Fruit fly (Drosophila melanogaster) whole organism, embryonic: ENCODE results near the gene CG2059.

Source experiments
- Asciz ChIP-seq: fragments of 200-800 bp; sonication (Bioruptor generic); optimal IDR thresholded peaks from 2 replicates; lab custom pipeline; 2017; ENCODE audit warnings: missing biosample characterization, mild to moderate bottlenecking, missing genetic modification characterization, missing genetic modification reagents
- CG11504 ChIP-seq: fragments of 200-800 bp; sonication (Bioruptor generic); optimal IDR thresholded peaks from 3 replicates; lab custom pipeline; 2019; ENCODE audit warnings: missing biosample characterization, mild to moderate bottlenecking, missing genetic modification characterization, moderate library complexity
- CG11695 ChIP-seq: fragments of 200-800 bp; sonication (Bioruptor generic); IDR thresholded peaks from 3 replicates; pipeline ENCODE4 v1.3.6; 2022; ENCODE audit warnings: missing biosample characterization, missing genetic modification characterization
- CG12769 ChIP-seq: fragments of 200-800 bp; sonication (Bioruptor generic); optimal IDR thresholded peaks from 2 replicates; lab custom pipeline; 2019; ENCODE audit warnings: missing biosample characterization, mild to moderate bottlenecking, missing genetic modification characterization, moderate library complexity
- CG13296 ChIP-seq: fragments of 200-800 bp; sonication (Bioruptor generic); optimal IDR thresholded peaks from 3 replicates; lab custom pipeline; 2018; ENCODE audit warnings: missing biosample characterization, mild to moderate bottlenecking, missing genetic modification characterization
- CG13624 ChIP-seq: fragments of 200-800 bp; sonication (Bioruptor generic); optimal IDR thresholded peaks from 2 replicates; lab custom pipeline; 2016; ENCODE audit warnings: missing biosample characterization, missing genetic modification characterization
- CG13775 ChIP-seq: fragments of 200-800 bp; sonication (Bioruptor generic); optimal IDR thresholded peaks from 3 replicates; lab custom pipeline; 2017; ENCODE audit warnings: missing biosample characterization, mild to moderate bottlenecking, missing genetic modification characterization
- CG14050 ChIP-seq: fragments of 200-800 bp; sonication (Bioruptor generic); IDR thresholded peaks from 3 replicates; pipeline ENCODE4 v1.3.6; 2022; ENCODE audit warnings: missing biosample characterization, missing genetic modification characterization
- CG14441 ChIP-seq: fragments of 200-800 bp; sonication (Bioruptor generic); IDR thresholded peaks from 2 replicates; pipeline ENCODE4 v1.3.6; 2022; ENCODE audit warnings: missing biosample characterization, missing genetic modification characterization
- CG14965 ChIP-seq: fragments of 200-800 bp; sonication (Bioruptor generic); optimal IDR thresholded peaks from 2 replicates; lab custom pipeline; 2016; ENCODE audit warnings: missing biosample characterization, missing genetic modification characterization, borderline replicate concordance
- CG1647 ChIP-seq: fragments of 200-800 bp; sonication (Bioruptor generic); optimal IDR thresholded peaks from 3 replicates; lab custom pipeline; 2016; ENCODE audit warnings: missing biosample characterization, missing genetic modification characterization
- CG16813 ChIP-seq: fragments of 200-800 bp; sonication (Bioruptor generic); IDR thresholded peaks from 3 replicates; pipeline ENCODE4 v1.3.6; 2022; ENCODE audit warnings: missing biosample characterization, missing genetic modification characterization; ENCODE audit not compliant: partially characterized antibody
- CG17912 ChIP-seq: fragments of 200-800 bp; sonication (Bioruptor generic); optimal IDR thresholded peaks from 2 replicates; lab custom pipeline; 2018; ENCODE audit warnings: missing biosample characterization, mild to moderate bottlenecking, missing genetic modification characterization
- CG18262 ChIP-seq: fragments of 200-800 bp; optimal IDR thresholded peaks from 3 replicates; lab custom pipeline; 2019; ENCODE audit warnings: missing biosample characterization, mild to moderate bottlenecking, missing genetic modification characterization, moderate library complexity
- CG2712 ChIP-seq: fragments of 200-800 bp; optimal IDR thresholded peaks from 3 replicates; lab custom pipeline; 2019; ENCODE audit warnings: missing biosample characterization, mild to moderate bottlenecking, missing genetic modification characterization, moderate library complexity
- CG32532 ChIP-seq: fragments of 200-800 bp; sonication (Bioruptor generic); IDR thresholded peaks from 2 replicates; pipeline ENCODE4 v1.3.6; 2022; ENCODE audit warnings: missing biosample characterization, missing genetic modification characterization
- CG3995 ChIP-seq: fragments of 200-800 bp; sonication (Bioruptor generic); optimal IDR thresholded peaks from 3 replicates; lab custom pipeline; 2016; ENCODE audit warnings: missing biosample characterization, missing genetic modification characterization
- CG4707 ChIP-seq: fragments of 200-800 bp; sonication (Bioruptor generic); optimal IDR thresholded peaks from 2 replicates; lab custom pipeline; 2018; ENCODE audit warnings: missing biosample characterization, mild to moderate bottlenecking, missing genetic modification characterization, moderate library complexity
- CG5180 ChIP-seq: fragments of 200-800 bp; sonication (Bioruptor generic); optimal IDR thresholded peaks from 3 replicates; lab custom pipeline; 2017; ENCODE audit warnings: missing biosample characterization, missing genetic modification characterization, mild to moderate bottlenecking, moderate library complexity, missing genetic modification reagents
- CG6254 ChIP-seq: fragments of 200-800 bp; sonication (Bioruptor generic); optimal IDR thresholded peaks from 3 replicates; lab custom pipeline; 2017; ENCODE audit warnings: mild to moderate bottlenecking, missing biosample characterization, missing genetic modification reagents, missing genetic modification characterization
- CG7987 ChIP-seq: fragments of 200-800 bp; sonication (Bioruptor generic); optimal IDR thresholded peaks from 2 replicates; lab custom pipeline; 2018; ENCODE audit warnings: missing biosample characterization, mild to moderate bottlenecking, missing genetic modification characterization, moderate library complexity
- CG8089 ChIP-seq: fragments of 200-800 bp; sonication (Bioruptor generic); optimal IDR thresholded peaks from 3 replicates; lab custom pipeline; 2016; ENCODE audit warnings: missing biosample characterization, missing genetic modification characterization
- CG9215 ChIP-seq: fragments of 200-800 bp; sonication (Bioruptor generic); IDR thresholded peaks from 2 replicates; pipeline ENCODE4 v1.3.6; 2022; ENCODE audit warnings: missing biosample characterization, missing genetic modification characterization
- CG9437 ChIP-seq: fragments of 200-800 bp; sonication (Bioruptor generic); optimal IDR thresholded peaks from 2 replicates; lab custom pipeline; 2018; ENCODE audit warnings: missing biosample characterization, mild to moderate bottlenecking, missing genetic modification characterization
- CG9817 ChIP-seq: fragments of 200-800 bp; sonication (Bioruptor generic); optimal IDR thresholded peaks from 2 replicates; lab custom pipeline; 2018; ENCODE audit warnings: missing biosample characterization, mild to moderate bottlenecking, missing genetic modification characterization, moderate library complexity
- E2f1 ChIP-seq: fragments of 200-800 bp; sonication (Bioruptor generic); IDR thresholded peaks from 2 replicates; pipeline ENCODE4 v1.3.6; 2022; ENCODE audit warnings: missing biosample characterization, missing genetic modification characterization
- Hmx ChIP-seq: fragments of 200-800 bp; sonication (Bioruptor generic); optimal IDR thresholded peaks from 2 replicates; lab custom pipeline; 2016; ENCODE audit warnings: missing biosample characterization, missing genetic modification characterization
- Hr51 ChIP-seq, 2 experiments: fragments of 200-800 bp; sonication (Bioruptor generic); optimal IDR thresholded peaks; 2 replicates in 1 of 2; 3 replicates in 1 of 2; lab custom pipeline; 2016 to 2018; ENCODE audit warnings: missing biosample characterization in 2 of 2, missing genetic modification characterization in 2 of 2, mild to moderate bottlenecking in 1 of 2, moderate library complexity in 1 of 2
- Med ChIP-seq: fragments of 200-800 bp; sonication (Bioruptor generic); peaks from one replicate; lab custom pipeline; 2016; ENCODE audit warnings: missing biosample characterization, missing genetic modification characterization, mild to moderate bottlenecking, inconsistent platforms, moderate library complexity
- Rfx ChIP-seq: fragments of 200-800 bp; sonication (Bioruptor generic); IDR thresholded peaks from 2 replicates; pipeline ENCODE4 v1.3.6; 2022; ENCODE audit warnings: missing biosample characterization, missing genetic modification characterization
- Sin3A ChIP-seq: fragments of >200 bp; optimal IDR thresholded peaks from 2 replicates; lab custom pipeline; 2018
- Ssrp ChIP-seq: fragments of 200-800 bp; sonication (Bioruptor generic); optimal IDR thresholded peaks from 2 replicates; lab custom pipeline; 2018; ENCODE audit warnings: missing biosample characterization, mild to moderate bottlenecking, missing genetic modification characterization, moderate library complexity
- YL-1 ChIP-seq: fragments of 200-800 bp; sonication (Bioruptor generic); optimal IDR thresholded peaks from 3 replicates; lab custom pipeline; 2017; ENCODE audit warnings: missing biosample characterization, mild to moderate bottlenecking, missing genetic modification characterization
- bigmax ChIP-seq: fragments of 200-800 bp; sonication (Bioruptor generic); optimal IDR thresholded peaks from 2 replicates; lab custom pipeline; 2018; ENCODE audit warnings: missing biosample characterization, mild to moderate bottlenecking, missing genetic modification characterization
- crc ChIP-seq: fragments of 200-800 bp; sonication (Bioruptor generic); optimal IDR thresholded peaks from 2 replicates; lab custom pipeline; 2016; ENCODE audit warnings: missing biosample characterization, missing genetic modification characterization
- crp ChIP-seq, 2 experiments: fragments of 200-800 bp; sonication (Bioruptor generic); optimal IDR thresholded peaks; 2 replicates in 1 of 2; 3 replicates in 1 of 2; lab custom pipeline; 2017; ENCODE audit warnings: missing biosample characterization in 2 of 2, missing genetic modification characterization in 2 of 2, mild to moderate bottlenecking in 1 of 2, moderate library complexity in 1 of 2
- emc ChIP-seq: fragments of 200-800 bp; sonication (Bioruptor generic); optimal IDR thresholded peaks from 2 replicates; lab custom pipeline; 2016; ENCODE audit warnings: missing biosample characterization, missing genetic modification characterization
- grn ChIP-seq: fragments of 200-800 bp; sonication (Bioruptor generic); optimal IDR thresholded peaks from 3 replicates; lab custom pipeline; 2017; ENCODE audit warnings: missing biosample characterization, missing genetic modification characterization
- h ChIP-seq: fragments of >200 bp; optimal IDR thresholded peaks from 2 replicates; lab custom pipeline; 2017
- nau ChIP-seq: fragments of 200-800 bp; sonication (Bioruptor generic); optimal IDR thresholded peaks from 3 replicates; lab custom pipeline; 2017; ENCODE audit warnings: missing biosample characterization, mild to moderate bottlenecking, missing genetic modification characterization, missing genetic modification reagents
- nom ChIP-seq: fragments of 200-800 bp; sonication (Bioruptor generic); optimal IDR thresholded peaks from 2 replicates; lab custom pipeline; 2017; ENCODE audit warnings: missing biosample characterization, missing genetic modification characterization, mild to moderate bottlenecking, moderate library complexity, missing genetic modification reagents
- p53 ChIP-seq: fragments of 200-800 bp; sonication (Bioruptor generic); optimal IDR thresholded peaks from 2 replicates; lab custom pipeline; 2016; ENCODE audit warnings: missing biosample characterization, missing genetic modification characterization
- pfk ChIP-seq: fragments of 200-800 bp; sonication (Bioruptor generic); optimal IDR thresholded peaks from 2 replicates; lab custom pipeline; 2018; ENCODE audit warnings: missing biosample characterization, mild to moderate bottlenecking, missing genetic modification characterization, moderate library complexity
- repo ChIP-seq: fragments of 200-800 bp; sonication (Bioruptor generic); optimal IDR thresholded peaks from 2 replicates; lab custom pipeline; 2016; ENCODE audit warnings: missing biosample characterization, missing genetic modification characterization
- sd ChIP-seq: fragments of 200-800 bp; sonication (Bioruptor generic); optimal IDR thresholded peaks from 3 replicates; lab custom pipeline; 2018; ENCODE audit warnings: missing biosample characterization, mild to moderate bottlenecking, missing genetic modification characterization, moderate library complexity
- stwl ChIP-seq: fragments of 200-800 bp; sonication (Bioruptor generic); optimal IDR thresholded peaks from 3 replicates; lab custom pipeline; 2018; ENCODE audit warnings: missing biosample characterization, mild to moderate bottlenecking, missing genetic modification characterization, moderate library complexity
- tgo ChIP-seq: fragments of 200-800 bp; sonication (Bioruptor generic); IDR thresholded peaks from 3 replicates; pipeline ENCODE4 v1.3.6; 2022; ENCODE audit warnings: missing biosample characterization, missing genetic modification characterization
- z ChIP-seq: fragments of 200-800 bp; sonication (Bioruptor generic); IDR thresholded peaks from 3 replicates; pipeline ENCODE4 v1.3.6; 2022; ENCODE audit warnings: missing biosample characterization, missing genetic modification characterization

CG2059 gene

dm6 chrX:7333858-7334800 lies 48.0 kb downstream of the CG2059 start (continued):
- TF ChIP-seq grn (GFP tag; lab: Kevin White, UChicago) (no peak), CG6254 (GFP tag; lab: Kevin White, UChicago) (no peak), emc (GFP tag; lab: Kevin White, UChicago) (peak; percentile 5), CG14441 (GFP tag; lab: Robert Waterston, UW) (peak; percentile 38; the same call in 1 of the 2 replicates), z (GFP tag; lab: Robert Waterston, UW) (no peak), CG18262 (tag; lab: Kevin White, UChicago) (no peak), YL-1 (no peak), p53 (GFP tag; lab: Kevin White, UChicago) (no peak), tgo (GFP tag; lab: Robert Waterston, UW) (no peak), CG14050 (no peak), CG14965 (GFP tag; lab: Kevin White, UChicago) (no peak), CG3995 (no peak), CG12769 (tag; lab: Kevin White, UChicago) (peak; percentile 88), CG1647 (no peak), CG13624 (GFP tag; lab: Kevin White, UChicago) (peak; percentile 26), CG16813 (GFP tag; lab: Robert Waterston, UW) (no peak), CG17912 (GFP tag; lab: Kevin White, UChicago) (no peak), Sin3A (lab: Kevin White, UChicago) (no peak), stwl (no peak), Hmx (GFP tag; lab: Kevin White, UChicago) (no peak), Rfx (GFP tag; lab: Robert Waterston, UW) (peak; percentile 66), Ssrp (tag; lab: Kevin White, UChicago) (peak; percentile 17), CG8089 (GFP tag; lab: Kevin White, UChicago) (no peak), CG32532 (GFP tag; lab: Robert Waterston, UW) (peak; percentile 57), CG9817 (tag; lab: Kevin White, UChicago) (peak; percentile 53), CG5180 (GFP tag; lab: Kevin White, UChicago) (no peak), CG9437 (GFP tag; lab: Kevin White, UChicago) (no peak), Med (GFP tag; lab: Kevin White, UChicago) (peak; percentile 84), CG9215 (peak; percentile 66), CG11695 (GFP tag; lab: Robert Waterston, UW) (0 out of 3 replicates have a peak, but pooled peaks have one; percentile 42), sd (no peak), CG7987 (GFP tag; lab: Kevin White, UChicago) (no peak), nau (GFP tag; lab: Kevin White, UChicago) (no peak), CG13296 (GFP tag; lab: Kevin White, UChicago) (no peak), bigmax (GFP tag; lab: Kevin White, UChicago) (no peak), crp (GFP tag; optimal IDR thresholded peaks at IDR 0.05; lab: Kevin White, UChicago) (no peak), nom (GFP tag; lab: Kevin White, UChicago) (peak; percentile 71), Hr51 (GFP tag; optimal IDR thresholded peaks at IDR 0.05; lab: Kevin White, UChicago) (peak in 1 of 2 experiments; percentile 30), repo (GFP tag; lab: Kevin White, UChicago) (no peak), CG4707 (GFP tag; lab: Kevin White, UChicago) (no peak), CG13775 (peak; percentile 32), h (lab: Kevin White, UChicago) (no peak), CG2712 (tag; lab: Kevin White, UChicago) (no peak), pfk (no peak), CG11504 (no peak), crc (peak; percentile 36), Asciz (GFP tag; lab: Kevin White, UChicago) (no peak), E2f1 (GFP tag; lab: Robert Waterston, UW) (no peak)
